Worm (Caenorhabditis elegans): Measurements from ENCODE around the gene sru-3.

ce11 chrIV:9520629-9521028, 24.2 kb downstream of the sru-3 start:
- TF ChIP-seq pha-4 (tag; optimal IDR thresholded peaks at IDR 0.05) (no peak), eor-1 (tag; optimal IDR thresholded peaks at IDR 0.05) (no peak), ztf-11 (tag; optimal IDR thresholded peaks at IDR 0.05) (no peak), unc-39 (tag; optimal IDR thresholded peaks at IDR 0.05) (no peak), ama-1 (optimal IDR thresholded peaks at IDR 0.05) (no peak)
